Worm (Caenorhabditis elegans): Measurements from ENCODE around the gene mrp-2.
A peak's percentile ranks its signal among the peaks of the same experiment; 100 is the strongest.

Gene mrp-2

DNA sequence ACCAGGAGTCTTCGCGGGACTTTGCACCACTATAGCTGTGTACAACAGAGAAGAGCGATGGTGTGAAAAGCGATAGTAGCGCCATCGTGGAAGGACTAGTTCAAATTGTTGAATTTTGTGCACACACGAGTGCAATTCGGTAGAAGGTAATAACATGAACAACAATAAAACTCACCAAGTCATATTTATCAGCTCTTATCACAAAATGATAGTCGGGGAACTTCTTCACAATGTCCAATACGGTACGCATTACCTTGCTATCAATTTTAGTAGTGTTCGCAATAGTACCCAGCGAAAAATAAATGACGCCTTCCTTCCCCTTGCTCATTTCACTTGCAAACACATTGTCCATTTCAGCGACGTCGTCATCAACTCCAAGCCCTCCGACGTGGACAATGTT lies 44.8 kb downstream of the mrp-2 start:
- peak; percentile 8 for TF ChIP-seq elt-2 (tag; optimal IDR thresholded peaks at IDR 0.05)
- no peak for TF ChIP-seq nhr-232 (tag; optimal IDR thresholded peaks at IDR 0.05)

DNA sequence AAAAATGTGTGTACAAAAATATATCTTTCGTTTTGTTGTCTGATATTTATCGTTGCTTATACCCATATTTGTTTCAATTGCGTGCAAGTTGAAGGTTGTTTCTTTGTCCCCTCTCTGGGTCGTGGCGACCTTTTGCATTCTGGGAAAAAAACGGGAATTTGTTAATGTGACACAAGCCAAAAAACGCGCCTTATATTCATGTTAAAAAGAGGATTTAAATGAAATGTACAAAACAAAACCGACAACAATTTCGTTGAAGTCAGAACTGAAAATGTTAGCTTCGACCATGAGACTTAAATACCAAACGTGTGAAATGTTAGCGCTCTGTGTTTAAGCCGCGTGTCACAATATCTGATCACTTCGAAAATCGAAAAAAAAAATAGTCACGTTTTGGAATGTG lies 48.0 kb downstream of the mrp-2 start:
- TF ChIP-seq rnt-1 (tag; optimal IDR thresholded peaks at IDR 0.05) (no peak), gmeb-2 (tag; optimal IDR thresholded peaks at IDR 0.05) (no peak), tbx-2 (tag; optimal IDR thresholded peaks at IDR 0.05) (no peak), madf-2 (tag; optimal IDR thresholded peaks at IDR 0.05) (no peak), pha-4 (tag; optimal IDR thresholded peaks at IDR 0.05) (no peak), ceh-6 (GFP tag; optimal IDR thresholded peaks at IDR 0.05) (no peak), hlh-6 (tag; optimal IDR thresholded peaks at IDR 0.05) (no peak), lin-11 (tag; optimal IDR thresholded peaks at IDR 0.05) (no peak), pqm-1 (tag; optimal IDR thresholded peaks at IDR 0.05) (no peak), sdc-2 (tag; optimal IDR thresholded peaks at IDR 0.05) (no peak), ceh-9 (tag; optimal IDR thresholded peaks at IDR 0.05) (no peak), hlh-8 (tag; optimal IDR thresholded peaks at IDR 0.05) (no peak), Y22D7AL.16 (tag; optimal IDR thresholded peaks at IDR 0.05) (no peak), ama-1 (optimal IDR thresholded peaks at IDR 0.05) (no peak)

DNA sequence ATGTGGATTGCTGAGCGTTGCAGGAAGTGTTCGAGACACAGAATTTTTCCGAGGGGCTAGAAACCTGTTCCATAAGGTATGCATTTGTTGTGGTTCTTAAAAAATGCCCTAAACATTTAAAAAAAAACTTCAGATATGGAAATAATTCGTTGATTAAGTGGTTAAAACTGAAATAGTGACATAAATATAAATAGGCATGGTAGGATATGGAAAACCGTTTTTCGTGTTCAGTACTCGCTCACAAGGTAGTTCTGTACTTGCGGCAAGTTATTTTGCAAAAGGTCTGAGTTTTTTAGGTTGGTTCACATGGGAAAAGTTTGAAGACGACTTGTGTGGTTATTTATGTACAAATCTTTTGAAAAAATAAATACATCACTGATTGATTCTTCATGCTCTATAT lies 51.6 kb downstream of the mrp-2 start, which contains the start of gene B0310.3:
Gene B0310.3, minus strand, starts transcription at position 101 of the 400 bp plus-strand sequence.
- TF ChIP-seq ceh-24 (tag; optimal IDR thresholded peaks at IDR 0.05), result no peak
- TF ChIP-seq fax-1 (tag; optimal IDR thresholded peaks at IDR 0.05), result no peak
- TF ChIP-seq fkh-6 (tag; optimal IDR thresholded peaks at IDR 0.05), result no peak
- no peak for TF ChIP-seq mec-3 (tag; optimal IDR thresholded peaks at IDR 0.05; ENCODE audit: borderline replicate concordance)
- no peak for TF ChIP-seq lin-11 (tag; optimal IDR thresholded peaks at IDR 0.05)
- no peak for TF ChIP-seq dve-1 (tag; optimal IDR thresholded peaks at IDR 0.05)
- TF ChIP-seq lim-6 (tag; optimal IDR thresholded peaks at IDR 0.05), result no peak

DNA sequence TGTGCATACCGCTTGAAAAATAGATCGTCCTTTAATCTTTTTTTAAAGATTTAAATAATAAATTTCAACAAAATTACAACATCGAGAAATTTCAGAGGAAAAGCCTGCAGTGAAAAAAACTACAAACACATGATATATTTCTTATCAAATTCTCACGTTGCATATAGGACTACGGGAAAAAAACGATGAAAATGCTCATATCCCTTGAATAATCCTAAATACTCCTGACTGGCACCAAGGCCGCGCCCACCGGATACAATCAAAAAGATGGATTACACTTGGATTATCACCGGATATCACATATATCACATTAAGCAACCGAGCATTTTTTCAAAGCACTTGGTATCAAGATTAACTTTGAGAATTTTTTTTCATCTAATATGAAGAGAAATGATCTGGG lies 58.5 kb downstream of the mrp-2 start:
- no peak for TF ChIP-seq npax-4 (tag; optimal IDR thresholded peaks at IDR 0.05)
- TF ChIP-seq zip-5 (tag; optimal IDR thresholded peaks at IDR 0.05), result no peak
- no peak for TF ChIP-seq ceh-19 (GFP tag; optimal IDR thresholded peaks at IDR 0.05)
- no peak for TF ChIP-seq syd-9 (tag; optimal IDR thresholded peaks at IDR 0.05)
- TF ChIP-seq ceh-30 (tag; optimal IDR thresholded peaks at IDR 0.05), result no peak
- no peak for TF ChIP-seq pag-3 (tag; optimal IDR thresholded peaks at IDR 0.05; ENCODE audit: borderline replicate concordance)
- TF ChIP-seq hlh-13 (GFP tag; optimal IDR thresholded peaks at IDR 0.05), result no peak
- no peak for TF ChIP-seq pros-1 (tag; optimal IDR thresholded peaks at IDR 0.05)
- TF ChIP-seq F13H6.1 (tag; optimal IDR thresholded peaks at IDR 0.05), result no peak
- TF ChIP-seq elt-4 (tag; optimal IDR thresholded peaks at IDR 0.05), result no peak
- no peak for TF ChIP-seq ceh-14 (tag; optimal IDR thresholded peaks at IDR 0.05)
- no peak for TF ChIP-seq ceh-18 (tag; optimal IDR thresholded peaks at IDR 0.05)
- TF ChIP-seq sdc-2 (tag; optimal IDR thresholded peaks at IDR 0.05), result no peak
- no peak for TF ChIP-seq ahr-1 (tag; optimal IDR thresholded peaks at IDR 0.05)
- TF ChIP-seq ceh-31 (tag; optimal IDR thresholded peaks at IDR 0.05), result no peak
- no peak for TF ChIP-seq ets-4 (tag; optimal IDR thresholded peaks at IDR 0.05)
